Fruit fly (Drosophila melanogaster) whole organism, prepupa: Measurements from ENCODE around the gene MME1.
A peak's percentile ranks its signal among the peaks of the same experiment; 100 is the strongest.

Source experiments
- CG10631 ChIP-seq: fragments of 200-800 bp; sonication (Bioruptor generic); optimal IDR thresholded peaks from 2 replicates; lab custom pipeline; 2016; ENCODE audit warnings: missing biosample characterization, missing genetic modification characterization
- CG10669 ChIP-seq: fragments of 200-800 bp; sonication (Bioruptor generic); optimal IDR thresholded peaks from 3 replicates; lab custom pipeline; 2018; ENCODE audit warnings: missing biosample characterization, mild to moderate bottlenecking, missing genetic modification characterization, moderate library complexity
- CG11294 ChIP-seq: fragments of 200-800 bp; sonication (Bioruptor generic); IDR thresholded peaks from 2 replicates; pipeline ENCODE4 v1.3.6; 2022; ENCODE audit warnings: missing biosample characterization, missing genetic modification characterization
- CG11762 ChIP-seq: fragments of 200-800 bp; sonication (Bioruptor generic); optimal IDR thresholded peaks from 3 replicates; lab custom pipeline; 2016; ENCODE audit warnings: missing biosample characterization, missing genetic modification characterization; ENCODE audit not compliant: insufficient read depth
- CG11902 ChIP-seq: fragments of 200-800 bp; sonication (Bioruptor generic); optimal IDR thresholded peaks from 3 replicates; lab custom pipeline; 2016; ENCODE audit warnings: missing biosample characterization, missing genetic modification characterization
- CG15336 ChIP-seq: fragments of 200-800 bp; sonication (Bioruptor generic); IDR thresholded peaks from 2 replicates; pipeline ENCODE4 v1.3.6; 2022; ENCODE audit warnings: missing biosample characterization, missing genetic modification characterization
- CG1621 ChIP-seq: fragments of 200-800 bp; sonication (Bioruptor generic); optimal IDR thresholded peaks from 3 replicates; lab custom pipeline; 2018; ENCODE audit warnings: missing biosample characterization, mild to moderate bottlenecking, missing genetic modification characterization
- CG3032 ChIP-seq: fragments of 200-800 bp; optimal IDR thresholded peaks from 2 replicates; lab custom pipeline; 2019; ENCODE audit warnings: missing biosample characterization, mild to moderate bottlenecking, missing genetic modification characterization, moderate library complexity
- CG31627 ChIP-seq: fragments of 200-800 bp; sonication (Bioruptor generic); optimal IDR thresholded peaks from 3 replicates; lab custom pipeline; 2016; ENCODE audit warnings: missing biosample characterization, missing genetic modification characterization
- CG32006 ChIP-seq: fragments of 200-800 bp; sonication (Bioruptor generic); optimal IDR thresholded peaks from 3 replicates; lab custom pipeline; 2017; ENCODE audit warnings: missing biosample characterization, mild to moderate bottlenecking, missing genetic modification characterization
- CG34406 ChIP-seq: fragments of 200-800 bp; sonication (Bioruptor generic); optimal IDR thresholded peaks from 3 replicates; lab custom pipeline; 2016; ENCODE audit warnings: missing biosample characterization, missing genetic modification characterization
- CG3919 ChIP-seq: fragments of 200-800 bp; sonication (Bioruptor generic); optimal IDR thresholded peaks from 3 replicates; lab custom pipeline; 2016; ENCODE audit warnings: missing biosample characterization, missing genetic modification characterization
- CG4318 ChIP-seq: fragments of 200-800 bp; sonication (Bioruptor generic); optimal IDR thresholded peaks from 3 replicates; lab custom pipeline; 2017; ENCODE audit warnings: missing biosample characterization, mild to moderate bottlenecking, missing genetic modification characterization
- CG6808 ChIP-seq: fragments of 200-800 bp; sonication (Bioruptor generic); optimal IDR thresholded peaks from 3 replicates; lab custom pipeline; 2017; ENCODE audit warnings: missing biosample characterization, missing genetic modification characterization, mild to moderate bottlenecking, moderate library complexity, missing genetic modification reagents
- CG6854 ChIP-seq: fragments of 200-800 bp; sonication (Bioruptor generic); optimal IDR thresholded peaks from 2 replicates; lab custom pipeline; 2017; ENCODE audit warnings: missing biosample characterization, mild to moderate bottlenecking, missing genetic modification characterization
- CG7368 ChIP-seq: fragments of 200-800 bp; sonication (Bioruptor generic); optimal IDR thresholded peaks from 3 replicates; lab custom pipeline; 2016; ENCODE audit warnings: missing biosample characterization, missing genetic modification characterization
- CG8119 ChIP-seq: fragments of 200-800 bp; sonication (Bioruptor generic); IDR thresholded peaks from 3 replicates; pipeline ENCODE4 v1.3.6; 2022; ENCODE audit warnings: missing biosample characterization, missing genetic modification characterization
- CG8319 ChIP-seq: fragments of 200-800 bp; sonication (Bioruptor generic); optimal IDR thresholded peaks from 3 replicates; lab custom pipeline; 2016; ENCODE audit warnings: missing biosample characterization, missing genetic modification characterization
- CG9139 ChIP-seq: fragments of 200-800 bp; sonication (Bioruptor generic); optimal IDR thresholded peaks from 3 replicates; lab custom pipeline; 2017; ENCODE audit warnings: missing biosample characterization, mild to moderate bottlenecking, missing genetic modification characterization
- Eip75B ChIP-seq: fragments of 200-800 bp; sonication (Bioruptor generic); optimal IDR thresholded peaks from 3 replicates; lab custom pipeline; 2016; ENCODE audit warnings: missing biosample characterization, missing genetic modification characterization
- Eip93F ChIP-seq: fragments of 200-800 bp; sonication (Bioruptor generic); optimal IDR thresholded peaks from 2 replicates; lab custom pipeline; 2016; ENCODE audit warnings: missing biosample characterization, mild to moderate bottlenecking, missing genetic modification characterization
- Ets96B ChIP-seq: fragments of 200-800 bp; optimal IDR thresholded peaks from 2 replicates; lab custom pipeline; 2019; ENCODE audit warnings: missing biosample characterization, mild to moderate bottlenecking, missing genetic modification characterization, moderate library complexity
- Gug ChIP-seq: fragments of 200-800 bp; sonication (Bioruptor generic); IDR thresholded peaks from 2 replicates; pipeline ENCODE4 v1.3.6; 2022; ENCODE audit warnings: missing biosample characterization, missing genetic modification characterization
- Hr39 ChIP-seq: fragments of 200-800 bp; sonication (Bioruptor generic); optimal IDR thresholded peaks from 2 replicates; lab custom pipeline; 2016; ENCODE audit warnings: missing biosample characterization, missing genetic modification characterization
- Hr4 ChIP-seq: fragments of 200-800 bp; sonication (Bioruptor generic); optimal IDR thresholded peaks from 3 replicates; lab custom pipeline; 2016; ENCODE audit warnings: missing biosample characterization, missing genetic modification characterization
- Met ChIP-seq: fragments of 200-800 bp; sonication (Bioruptor generic); optimal IDR thresholded peaks from 3 replicates; lab custom pipeline; 2016; ENCODE audit warnings: missing biosample characterization, missing genetic modification characterization
- Smox ChIP-seq: fragments of 200-800 bp; sonication (Bioruptor generic); optimal IDR thresholded peaks from 3 replicates; lab custom pipeline; 2016; ENCODE audit warnings: missing biosample characterization, missing genetic modification characterization
- Sox102F ChIP-seq: fragments of 200-800 bp; sonication (Bioruptor generic); optimal IDR thresholded peaks from 2 replicates; lab custom pipeline; 2016; ENCODE audit warnings: missing biosample characterization, mild to moderate bottlenecking, missing genetic modification characterization
- Sox15 ChIP-seq: fragments of 200-800 bp; sonication (Bioruptor generic); optimal IDR thresholded peaks from 3 replicates; lab custom pipeline; 2016; ENCODE audit warnings: missing biosample characterization, missing genetic modification characterization
- acj6 ChIP-seq: fragments of 200-800 bp; sonication (Bioruptor generic); optimal IDR thresholded peaks from 3 replicates; lab custom pipeline; 2016; ENCODE audit warnings: missing biosample characterization, missing genetic modification characterization
- cyc ChIP-seq: fragments of 200-800 bp; sonication (Bioruptor generic); optimal IDR thresholded peaks from 3 replicates; lab custom pipeline; 2016; ENCODE audit warnings: missing biosample characterization, missing genetic modification characterization
- dsx ChIP-seq: fragments of 200-800 bp; optimal IDR thresholded peaks from 3 replicates; lab custom pipeline; 2019; ENCODE audit warnings: missing biosample characterization, mild to moderate bottlenecking, missing genetic modification characterization, moderate library complexity; ENCODE audit not compliant: poor library complexity, severe bottlenecking
- eg ChIP-seq: fragments of 200-800 bp; sonication (Bioruptor generic); IDR thresholded peaks from 3 replicates; pipeline ENCODE4 v1.3.6; 2022; ENCODE audit warnings: missing biosample characterization, missing genetic modification characterization
- esn ChIP-seq: fragments of 200-800 bp; sonication (Bioruptor generic); optimal IDR thresholded peaks from 2 replicates; lab custom pipeline; 2016; ENCODE audit warnings: missing biosample characterization, mild to moderate bottlenecking, missing genetic modification characterization, moderate library complexity
- fkh ChIP-seq: fragments of 200-800 bp; sonication (Bioruptor generic); optimal IDR thresholded peaks from 3 replicates; lab custom pipeline; 2017; ENCODE audit warnings: missing biosample characterization, mild to moderate bottlenecking, missing genetic modification characterization, moderate library complexity
- lz ChIP-seq: fragments of 200-800 bp; sonication (Bioruptor generic); optimal IDR thresholded peaks from 3 replicates; lab custom pipeline; 2016; ENCODE audit warnings: missing biosample characterization, missing genetic modification characterization
- net ChIP-seq: fragments of 200-800 bp; sonication (Bioruptor generic); optimal IDR thresholded peaks from 3 replicates; lab custom pipeline; 2016; ENCODE audit warnings: missing biosample characterization, missing genetic modification characterization
- salr ChIP-seq, 2 experiments: fragments of 200-800 bp; sonication (Bioruptor generic); optimal IDR thresholded peaks; 3 replicates each; lab custom pipeline; 2016 to 2018; ENCODE audit warnings: missing biosample characterization in 2 of 2, missing genetic modification characterization in 2 of 2, mild to moderate bottlenecking in 1 of 2
- spab ChIP-seq: fragments of 200-800 bp; sonication (Bioruptor generic); optimal IDR thresholded peaks from 2 replicates; lab custom pipeline; 2017; ENCODE audit warnings: missing biosample characterization, mild to moderate bottlenecking, missing genetic modification characterization, missing genetic modification reagents
- ss ChIP-seq, 2 experiments: fragments of 200-800 bp; sonication (Bioruptor generic); optimal IDR thresholded peaks; 2 replicates in 1 of 2; 3 replicates in 1 of 2; lab custom pipeline; 2017 to 2018; ENCODE audit warnings: mild to moderate bottlenecking in 2 of 2, missing biosample characterization in 2 of 2, missing genetic modification characterization in 2 of 2, moderate library complexity in 1 of 2
- topi ChIP-seq: fragments of 200-800 bp; sonication (Bioruptor generic); optimal IDR thresholded peaks from 3 replicates; lab custom pipeline; 2016; ENCODE audit warnings: missing biosample characterization, missing genetic modification characterization
- vri ChIP-seq: fragments of 200-800 bp; sonication (Bioruptor generic); optimal IDR thresholded peaks from 3 replicates; lab custom pipeline; 2016; ENCODE audit warnings: missing biosample characterization, mild to moderate bottlenecking, missing genetic modification characterization

The MME1 gene

DNA sequence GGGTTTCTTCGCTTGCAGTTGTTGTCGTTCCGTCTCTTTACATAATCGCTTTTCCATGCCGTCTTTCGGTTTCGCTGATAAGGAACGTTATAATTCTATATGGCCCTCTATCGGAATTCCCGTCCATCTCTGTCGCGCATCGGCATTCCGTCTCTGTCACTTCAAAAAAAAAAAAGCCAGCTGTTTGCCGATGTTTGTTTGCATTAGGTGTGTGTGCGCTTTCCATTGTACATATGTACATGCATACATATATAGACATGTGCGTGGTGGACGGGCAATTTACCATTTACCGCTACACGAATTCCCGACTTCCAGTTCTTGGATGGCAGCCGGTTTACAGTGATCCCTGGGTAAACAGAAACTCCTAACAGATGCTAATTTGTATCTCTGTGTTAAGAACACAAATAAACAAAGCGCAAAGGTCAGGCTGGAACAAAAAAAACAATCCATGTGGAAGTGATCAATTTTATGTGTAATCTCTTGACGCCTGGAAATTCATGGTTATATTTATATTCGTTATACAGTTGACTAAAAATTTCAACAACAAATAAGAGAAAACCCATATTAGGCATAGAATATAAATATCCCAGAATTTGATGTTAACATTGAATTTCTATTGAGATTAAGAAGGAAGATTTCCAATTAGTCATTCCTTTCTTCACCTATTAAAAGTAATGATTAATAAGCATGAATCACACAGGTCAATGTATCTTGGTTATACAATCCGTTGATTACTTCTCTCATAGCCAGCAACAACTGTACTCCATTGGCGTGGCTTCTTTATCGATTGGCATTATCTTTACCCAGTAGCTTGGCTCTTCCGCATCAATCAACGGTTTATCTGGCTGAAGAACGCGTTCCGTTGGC is 15.9 kb downstream of the MME1 start (continued):
- TF ChIP-seq spab (no peak), Eip75B (peak; percentile 42), Sox15 (GFP tag; lab: Kevin White, UChicago) (no peak), acj6 (GFP tag; lab: Kevin White, UChicago) (peak; percentile 52), CG9139 (GFP tag; lab: Kevin White, UChicago) (no peak), CG7368 (GFP tag; lab: Kevin White, UChicago) (no peak), salr (GFP tag; optimal IDR thresholded peaks at IDR 0.05; lab: Kevin White, UChicago) (peak in 1 of 2 experiments; percentile 37), CG11762 (GFP tag; lab: Kevin White, UChicago) (no peak), vri (peak; percentile 79), CG32006 (GFP tag; lab: Kevin White, UChicago) (peak; percentile 63), Eip93F (GFP tag; lab: Kevin White, UChicago) (peak; percentile 22), Hr4 (GFP tag; lab: Kevin White, UChicago) (peak; percentile 24), CG11294 (GFP tag; lab: Robert Waterston, UW) (0 out of 2 replicates have a peak, but pooled peaks have one; percentile 5), dsx (GFP tag; lab: Kevin White, UChicago) (no peak), Met (GFP tag; lab: Kevin White, UChicago) (peak; percentile 66), CG8319 (GFP tag; lab: Kevin White, UChicago) (peak; percentile 16), Gug (GFP tag; lab: Robert Waterston, UW) (no peak), Ets96B (no peak), CG34406 (GFP tag; lab: Kevin White, UChicago) (peak; percentile 32), CG8119 (GFP tag; lab: Robert Waterston, UW) (no peak), cyc (GFP tag; lab: Kevin White, UChicago) (peak; percentile 57), CG10631 (GFP tag; lab: Kevin White, UChicago) (peak; percentile 29), CG3032 (tag; lab: Kevin White, UChicago) (peak; percentile 20), CG6854 (GFP tag; lab: Kevin White, UChicago) (no peak), Hr39 (GFP tag; lab: Kevin White, UChicago) (peak; percentile 58), CG4318 (peak; percentile 20)

- TF ChIP-seq Hr4 (GFP tag; lab: Kevin White, UChicago) (no peak), fkh (GFP tag; lab: Kevin White, UChicago) (peak; percentile 55), vri (no peak), ss (GFP tag; optimal IDR thresholded peaks at IDR 0.05; lab: Kevin White, UChicago) (no peak), Gug (GFP tag; lab: Robert Waterston, UW) (no peak), acj6 (GFP tag; lab: Kevin White, UChicago) (no peak), net (GFP tag; lab: Kevin White, UChicago) (no peak), dsx (GFP tag; lab: Kevin White, UChicago) (no peak)
Measured at dm6 chr2L:7047703-7048102, 20.4 kb downstream of the MME1 start.

dm6 chr2L:7049009-7049647 is 21.8 kb downstream of the MME1 start:
- TF ChIP-seq Eip93F (GFP tag; lab: Kevin White, UChicago) (peak; percentile 21), Smox (GFP tag; lab: Kevin White, UChicago) (no peak), fkh (GFP tag; lab: Kevin White, UChicago) (peak; percentile 94), Hr4 (GFP tag; lab: Kevin White, UChicago) (peak; percentile 18), eg (peak; percentile 30; the same call in 1 of the 3 replicates), spab (peak; percentile 2), CG3919 (peak; percentile 16), CG6808 (GFP tag; lab: Kevin White, UChicago) (peak; percentile 55), CG31627 (peak; percentile 5), ss (GFP tag; optimal IDR thresholded peaks at IDR 0.05; lab: Kevin White, UChicago) (peak; percentile 42 to 68), CG9139 (GFP tag; lab: Kevin White, UChicago) (peak; percentile 66), topi (GFP tag; lab: Kevin White, UChicago) (no peak), CG11902 (no peak), lz (GFP tag; lab: Kevin White, UChicago) (peak; percentile 20), CG1621 (tag; lab: Kevin White, UChicago) (peak; percentile 30), Gug (GFP tag; lab: Robert Waterston, UW) (no peak; the same call in 1 of the 2 replicates), Sox102F (GFP tag; lab: Kevin White, UChicago) (peak; percentile 51), CG15336 (peak; percentile 45; the same call in 1 of the 2 replicates), salr (GFP tag; optimal IDR thresholded peaks at IDR 0.05; lab: Kevin White, UChicago) (peak in 1 of 2 experiments; percentile 13), Sox15 (GFP tag; lab: Kevin White, UChicago) (no peak), esn (GFP tag; lab: Kevin White, UChicago) (peak; percentile 15), dsx (GFP tag; lab: Kevin White, UChicago) (peak; percentile 46), CG10669 (peak; percentile 20)
